Fruit fly (Drosophila melanogaster) whole organism, prepupa: ENCODE results near the gene Ndc1.

Experiments
- Blimp-1 ChIP-seq: fragments of 200-800 bp; sonication (Bioruptor generic); optimal IDR thresholded peaks from 3 replicates; lab custom pipeline; 2017; ENCODE audit warnings: missing biosample characterization, missing genetic modification characterization, mild to moderate bottlenecking, moderate library complexity, missing genetic modification reagents
- CG10631 ChIP-seq: fragments of 200-800 bp; sonication (Bioruptor generic); optimal IDR thresholded peaks from 2 replicates; lab custom pipeline; 2016; ENCODE audit warnings: missing biosample characterization, missing genetic modification characterization
- CG11294 ChIP-seq: fragments of 200-800 bp; sonication (Bioruptor generic); IDR thresholded peaks from 2 replicates; pipeline ENCODE4 v1.3.6; 2022; ENCODE audit warnings: missing biosample characterization, missing genetic modification characterization
- CG11902 ChIP-seq: fragments of 200-800 bp; sonication (Bioruptor generic); optimal IDR thresholded peaks from 3 replicates; lab custom pipeline; 2016; ENCODE audit warnings: missing biosample characterization, missing genetic modification characterization
- CG15336 ChIP-seq: fragments of 200-800 bp; sonication (Bioruptor generic); IDR thresholded peaks from 2 replicates; pipeline ENCODE4 v1.3.6; 2022; ENCODE audit warnings: missing biosample characterization, missing genetic modification characterization
- CG16779 ChIP-seq: fragments of 200-800 bp; sonication (Bioruptor generic); optimal IDR thresholded peaks from 3 replicates; lab custom pipeline; 2017; ENCODE audit warnings: missing biosample characterization, mild to moderate bottlenecking, missing genetic modification characterization
- CG3032 ChIP-seq: fragments of 200-800 bp; optimal IDR thresholded peaks from 2 replicates; lab custom pipeline; 2019; ENCODE audit warnings: missing biosample characterization, mild to moderate bottlenecking, missing genetic modification characterization, moderate library complexity
- CG31627 ChIP-seq: fragments of 200-800 bp; sonication (Bioruptor generic); optimal IDR thresholded peaks from 3 replicates; lab custom pipeline; 2016; ENCODE audit warnings: missing biosample characterization, missing genetic modification characterization
- CG32006 ChIP-seq: fragments of 200-800 bp; sonication (Bioruptor generic); optimal IDR thresholded peaks from 3 replicates; lab custom pipeline; 2017; ENCODE audit warnings: missing biosample characterization, mild to moderate bottlenecking, missing genetic modification characterization
- CG34406 ChIP-seq: fragments of 200-800 bp; sonication (Bioruptor generic); optimal IDR thresholded peaks from 3 replicates; lab custom pipeline; 2016; ENCODE audit warnings: missing biosample characterization, missing genetic modification characterization
- CG3919 ChIP-seq: fragments of 200-800 bp; sonication (Bioruptor generic); optimal IDR thresholded peaks from 3 replicates; lab custom pipeline; 2016; ENCODE audit warnings: missing biosample characterization, missing genetic modification characterization
- CG4318 ChIP-seq: fragments of 200-800 bp; sonication (Bioruptor generic); optimal IDR thresholded peaks from 3 replicates; lab custom pipeline; 2017; ENCODE audit warnings: missing biosample characterization, mild to moderate bottlenecking, missing genetic modification characterization
- CG6163 ChIP-seq: fragments of 200-800 bp; sonication (Bioruptor generic); IDR thresholded peaks from 3 replicates; pipeline ENCODE4 v1.3.6; 2022; ENCODE audit warnings: missing biosample characterization, missing genetic modification characterization
- CG6276 ChIP-seq: fragments of 200-800 bp; sonication (Bioruptor generic); optimal IDR thresholded peaks from 2 replicates; lab custom pipeline; 2017; ENCODE audit warnings: missing biosample characterization, mild to moderate bottlenecking, missing genetic modification characterization
- CG6792 ChIP-seq: fragments of 200-800 bp; sonication (Bioruptor generic); optimal IDR thresholded peaks from 3 replicates; lab custom pipeline; 2016; ENCODE audit warnings: missing biosample characterization, missing genetic modification characterization
- CG6808 ChIP-seq: fragments of 200-800 bp; sonication (Bioruptor generic); optimal IDR thresholded peaks from 3 replicates; lab custom pipeline; 2017; ENCODE audit warnings: missing biosample characterization, missing genetic modification characterization, mild to moderate bottlenecking, moderate library complexity, missing genetic modification reagents
- CG7368 ChIP-seq: fragments of 200-800 bp; sonication (Bioruptor generic); optimal IDR thresholded peaks from 3 replicates; lab custom pipeline; 2016; ENCODE audit warnings: missing biosample characterization, missing genetic modification characterization
- CG8119 ChIP-seq: fragments of 200-800 bp; sonication (Bioruptor generic); IDR thresholded peaks from 3 replicates; pipeline ENCODE4 v1.3.6; 2022; ENCODE audit warnings: missing biosample characterization, missing genetic modification characterization
- CG8319 ChIP-seq: fragments of 200-800 bp; sonication (Bioruptor generic); optimal IDR thresholded peaks from 3 replicates; lab custom pipeline; 2016; ENCODE audit warnings: missing biosample characterization, missing genetic modification characterization
- CG8632 ChIP-seq: fragments of 200-800 bp; sonication (Bioruptor generic); optimal IDR thresholded peaks from 3 replicates; lab custom pipeline; 2016; ENCODE audit warnings: missing biosample characterization, missing genetic modification characterization
- CG9139 ChIP-seq: fragments of 200-800 bp; sonication (Bioruptor generic); optimal IDR thresholded peaks from 3 replicates; lab custom pipeline; 2017; ENCODE audit warnings: missing biosample characterization, mild to moderate bottlenecking, missing genetic modification characterization
- Eip78C ChIP-seq: fragments of 200-800 bp; sonication (Bioruptor generic); peaks from one replicate; lab custom pipeline; 2016; ENCODE audit warnings: missing biosample characterization, missing genetic modification characterization
- Eip93F ChIP-seq: fragments of 200-800 bp; sonication (Bioruptor generic); optimal IDR thresholded peaks from 2 replicates; lab custom pipeline; 2016; ENCODE audit warnings: missing biosample characterization, mild to moderate bottlenecking, missing genetic modification characterization
- Ets96B ChIP-seq: fragments of 200-800 bp; optimal IDR thresholded peaks from 2 replicates; lab custom pipeline; 2019; ENCODE audit warnings: missing biosample characterization, mild to moderate bottlenecking, missing genetic modification characterization, moderate library complexity
- Hr38 ChIP-seq: sonication (Bioruptor generic); optimal IDR thresholded peaks from 2 replicates; lab custom pipeline; 2016; ENCODE audit warnings: missing biosample characterization, missing genetic modification characterization
- Hr39 ChIP-seq: fragments of 200-800 bp; sonication (Bioruptor generic); optimal IDR thresholded peaks from 2 replicates; lab custom pipeline; 2016; ENCODE audit warnings: missing biosample characterization, missing genetic modification characterization
- Hr4 ChIP-seq: fragments of 200-800 bp; sonication (Bioruptor generic); optimal IDR thresholded peaks from 3 replicates; lab custom pipeline; 2016; ENCODE audit warnings: missing biosample characterization, missing genetic modification characterization
- Lpt ChIP-seq: fragments of 200-800 bp; sonication (Bioruptor generic); optimal IDR thresholded peaks from 3 replicates; lab custom pipeline; 2016; ENCODE audit warnings: missing biosample characterization, missing genetic modification characterization
- Met ChIP-seq: fragments of 200-800 bp; sonication (Bioruptor generic); optimal IDR thresholded peaks from 3 replicates; lab custom pipeline; 2016; ENCODE audit warnings: missing biosample characterization, missing genetic modification characterization
- OdsH ChIP-seq: fragments of 200-800 bp; sonication (Bioruptor generic); optimal IDR thresholded peaks from 3 replicates; lab custom pipeline; 2016; ENCODE audit warnings: missing biosample characterization, missing genetic modification characterization
- Smox ChIP-seq: fragments of 200-800 bp; sonication (Bioruptor generic); optimal IDR thresholded peaks from 3 replicates; lab custom pipeline; 2016; ENCODE audit warnings: missing biosample characterization, missing genetic modification characterization
- Sox102F ChIP-seq: fragments of 200-800 bp; sonication (Bioruptor generic); optimal IDR thresholded peaks from 2 replicates; lab custom pipeline; 2016; ENCODE audit warnings: missing biosample characterization, mild to moderate bottlenecking, missing genetic modification characterization
- Sox14 ChIP-seq: fragments of 200-800 bp; sonication (Bioruptor generic); optimal IDR thresholded peaks from 3 replicates; lab custom pipeline; 2016; ENCODE audit warnings: missing biosample characterization, missing genetic modification characterization
- Sox15 ChIP-seq: fragments of 200-800 bp; sonication (Bioruptor generic); optimal IDR thresholded peaks from 3 replicates; lab custom pipeline; 2016; ENCODE audit warnings: missing biosample characterization, missing genetic modification characterization
- cyc ChIP-seq: fragments of 200-800 bp; sonication (Bioruptor generic); optimal IDR thresholded peaks from 3 replicates; lab custom pipeline; 2016; ENCODE audit warnings: missing biosample characterization, missing genetic modification characterization
- dac ChIP-seq: fragments of 200-800 bp; sonication (Bioruptor generic); optimal IDR thresholded peaks from 2 replicates; lab custom pipeline; 2017; ENCODE audit warnings: missing biosample characterization, mild to moderate bottlenecking, missing genetic modification characterization
- dsx ChIP-seq: fragments of 200-800 bp; optimal IDR thresholded peaks from 3 replicates; lab custom pipeline; 2019; ENCODE audit warnings: missing biosample characterization, mild to moderate bottlenecking, missing genetic modification characterization, moderate library complexity; ENCODE audit not compliant: poor library complexity, severe bottlenecking
- eg ChIP-seq: fragments of 200-800 bp; sonication (Bioruptor generic); IDR thresholded peaks from 3 replicates; pipeline ENCODE4 v1.3.6; 2022; ENCODE audit warnings: missing biosample characterization, missing genetic modification characterization
- esn ChIP-seq: fragments of 200-800 bp; sonication (Bioruptor generic); optimal IDR thresholded peaks from 2 replicates; lab custom pipeline; 2016; ENCODE audit warnings: missing biosample characterization, mild to moderate bottlenecking, missing genetic modification characterization, moderate library complexity
- fd59A ChIP-seq: fragments of 200-800 bp; sonication (Bioruptor generic); optimal IDR thresholded peaks from 2 replicates; lab custom pipeline; 2017; ENCODE audit warnings: missing biosample characterization, mild to moderate bottlenecking, missing genetic modification characterization, missing genetic modification reagents
- fd85E ChIP-seq: fragments of 200-800 bp; sonication (Bioruptor generic); optimal IDR thresholded peaks from 3 replicates; lab custom pipeline; 2016; ENCODE audit warnings: missing biosample characterization, missing genetic modification characterization
- fkh ChIP-seq: fragments of 200-800 bp; sonication (Bioruptor generic); optimal IDR thresholded peaks from 3 replicates; lab custom pipeline; 2017; ENCODE audit warnings: missing biosample characterization, mild to moderate bottlenecking, missing genetic modification characterization, moderate library complexity
- lz ChIP-seq: fragments of 200-800 bp; sonication (Bioruptor generic); optimal IDR thresholded peaks from 3 replicates; lab custom pipeline; 2016; ENCODE audit warnings: missing biosample characterization, missing genetic modification characterization
- net ChIP-seq: fragments of 200-800 bp; sonication (Bioruptor generic); optimal IDR thresholded peaks from 3 replicates; lab custom pipeline; 2016; ENCODE audit warnings: missing biosample characterization, missing genetic modification characterization
- pdm3 ChIP-seq: fragments of 200-800 bp; sonication (Bioruptor generic); optimal IDR thresholded peaks from 3 replicates; lab custom pipeline; 2016; ENCODE audit warnings: missing biosample characterization, missing genetic modification characterization
- spab ChIP-seq: fragments of 200-800 bp; sonication (Bioruptor generic); optimal IDR thresholded peaks from 2 replicates; lab custom pipeline; 2017; ENCODE audit warnings: missing biosample characterization, mild to moderate bottlenecking, missing genetic modification characterization, missing genetic modification reagents
- ss ChIP-seq, 2 experiments: fragments of 200-800 bp; sonication (Bioruptor generic); optimal IDR thresholded peaks; 2 replicates in 1 of 2; 3 replicates in 1 of 2; lab custom pipeline; 2017 to 2018; ENCODE audit warnings: mild to moderate bottlenecking in 2 of 2, missing biosample characterization in 2 of 2, missing genetic modification characterization in 2 of 2, moderate library complexity in 1 of 2
- svp ChIP-seq: fragments of 200-800 bp; sonication (Bioruptor generic); peaks from one replicate; lab custom pipeline; 2016; ENCODE audit warnings: missing biosample characterization, missing genetic modification characterization
- topi ChIP-seq: fragments of 200-800 bp; sonication (Bioruptor generic); optimal IDR thresholded peaks from 3 replicates; lab custom pipeline; 2016; ENCODE audit warnings: missing biosample characterization, missing genetic modification characterization
- vri ChIP-seq: fragments of 200-800 bp; sonication (Bioruptor generic); optimal IDR thresholded peaks from 3 replicates; lab custom pipeline; 2016; ENCODE audit warnings: missing biosample characterization, mild to moderate bottlenecking, missing genetic modification characterization

Ndc1 gene

dm6 chr3R:23889922-23890321, 34.3 kb upstream of the Ndc1 start, which contains the start of gene Pli (continued):
- TF ChIP-seq Eip93F (GFP tag; lab: Kevin White, UChicago) = no peak
- peak; percentile 68 for TF ChIP-seq Sox14 (GFP tag; lab: Kevin White, UChicago)
- no peak for TF ChIP-seq net (GFP tag; lab: Kevin White, UChicago)
- no peak for TF ChIP-seq CG34406 (GFP tag; lab: Kevin White, UChicago)
- no peak for TF ChIP-seq CG6792 (GFP tag; lab: Kevin White, UChicago)
- no peak for TF ChIP-seq Ets96B
- TF ChIP-seq fd59A (GFP tag; lab: Kevin White, UChicago) = no peak
- TF ChIP-seq, all 60 proteins: peak for 15

- TF ChIP-seq eg (no peak), esn (GFP tag; lab: Kevin White, UChicago) (peak; percentile 71), fkh (GFP tag; lab: Kevin White, UChicago) (no peak), spab (GFP tag; lab: Kevin White, UChicago) (no peak), cyc (GFP tag; lab: Kevin White, UChicago) (peak; percentile 74), CG3032 (tag; lab: Kevin White, UChicago) (no peak), CG10631 (peak; percentile 55), Eip78C (GFP tag; lab: Kevin White, UChicago) (peak; percentile 59), Blimp-1 (GFP tag; lab: Kevin White, UChicago) (no peak), fd85E (GFP tag; lab: Kevin White, UChicago) (no peak), CG6792 (GFP tag; lab: Kevin White, UChicago) (peak; percentile 23), CG15336 (GFP tag; lab: Robert Waterston, UW) (no peak), CG34406 (GFP tag; lab: Kevin White, UChicago) (no peak), Hr39 (GFP tag; lab: Kevin White, UChicago) (peak; percentile 63), CG8119 (no peak), CG8319 (no peak), dac (GFP tag; lab: Kevin White, UChicago) (no peak), lz (GFP tag; lab: Kevin White, UChicago) (peak; percentile 71), pdm3 (GFP tag; lab: Kevin White, UChicago) (no peak), Hr38 (no peak), CG9139 (GFP tag; lab: Kevin White, UChicago) (no peak), vri (GFP tag; lab: Kevin White, UChicago) (no peak), Lpt (GFP tag; lab: Kevin White, UChicago) (no peak), topi (no peak), CG11294 (no peak), Sox102F (no peak), svp (GFP tag; lab: Kevin White, UChicago) (no peak), Ets96B (no peak), dsx (GFP tag; lab: Kevin White, UChicago) (no peak), Sox15 (GFP tag; lab: Kevin White, UChicago) (peak; percentile 27), CG8632 (GFP tag; lab: Kevin White, UChicago) (no peak), Smox (GFP tag; lab: Kevin White, UChicago) (no peak), CG6276 (GFP tag; lab: Kevin White, UChicago) (no peak), CG4318 (GFP tag; lab: Kevin White, UChicago) (no peak), Eip93F (GFP tag; lab: Kevin White, UChicago) (no peak), CG6163 (GFP tag; lab: Robert Waterston, UW) (no peak), Hr4 (GFP tag; lab: Kevin White, UChicago) (no peak), CG11902 (GFP tag; lab: Kevin White, UChicago) (peak; percentile 51), CG6808 (GFP tag; lab: Kevin White, UChicago) (no peak), CG32006 (no peak), OdsH (GFP tag; lab: Kevin White, UChicago) (no peak), CG31627 (GFP tag; lab: Kevin White, UChicago) (peak; percentile 82), CG7368 (GFP tag; lab: Kevin White, UChicago) (no peak), ss (GFP tag; optimal IDR thresholded peaks at IDR 0.05; lab: Kevin White, UChicago) (peak in 1 of 2 experiments; percentile 25), CG3919 (GFP tag; lab: Kevin White, UChicago) (peak; percentile 71), CG16779 (tag; lab: Kevin White, UChicago) (no peak), Met (GFP tag; lab: Kevin White, UChicago) (no peak)
Observed at dm6 chr3R:23890886-23891285, 33.3 kb upstream of the Ndc1 start, which contains the start of gene TfIIA-S. Gene TfIIA-S, minus strand, starts transcription at chr3R:23891060.
